Fruit fly (Drosophila melanogaster): ENCODE measurements around the gene Gale.
A peak's percentile ranks its signal among the peaks of the same experiment; 100 is the strongest.

Gale gene

DNA sequence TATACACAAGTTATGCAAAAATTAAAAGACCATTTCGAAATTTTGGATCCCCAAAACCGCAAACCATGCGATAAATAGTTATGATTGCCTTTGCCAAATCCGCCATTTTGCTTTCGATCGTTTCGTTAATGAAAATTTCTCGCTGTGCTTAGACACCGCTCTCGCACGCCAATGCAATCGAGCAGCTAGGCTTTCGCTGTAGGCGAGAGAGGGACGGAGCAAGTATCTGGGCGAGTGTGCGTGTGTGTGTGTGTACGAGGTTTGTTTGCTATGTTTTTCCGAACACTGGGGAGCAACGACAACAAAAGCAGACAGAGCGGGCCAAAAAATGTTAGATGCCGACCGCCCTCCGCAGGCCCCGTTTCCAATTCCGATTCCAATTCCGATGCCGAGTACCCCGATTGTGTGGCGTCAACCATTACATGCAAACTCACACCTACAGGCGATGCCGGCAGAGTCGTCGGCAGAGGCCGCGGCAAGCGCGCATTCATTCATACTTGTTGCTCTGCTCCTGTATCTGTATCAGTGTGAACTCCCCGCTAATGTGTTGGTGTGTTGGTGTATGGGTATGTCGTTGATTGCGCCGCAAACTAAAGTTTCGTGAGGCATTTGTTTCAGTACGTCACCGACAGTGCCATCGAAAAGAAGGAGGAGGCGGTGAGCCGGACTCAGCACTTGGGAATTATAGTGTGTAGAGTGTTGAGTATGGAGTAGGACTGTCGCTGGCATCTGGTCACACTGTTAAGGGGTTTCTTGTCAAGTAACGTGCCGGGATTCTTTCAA, 20.3 kb upstream of the Gale start (continued):
- peak; percentile 42 for TF ChIP-seq CG3032 (tag; optimal IDR thresholded peaks at IDR 0.05)
- peak; percentile 2 for TF ChIP-seq esn (GFP tag; optimal IDR thresholded peaks at IDR 0.05)
- TF ChIP-seq CG6808 (GFP tag; optimal IDR thresholded peaks at IDR 0.05), result peak; percentile 35
- TF ChIP-seq spab (GFP tag; optimal IDR thresholded peaks at IDR 0.05), result peak; percentile 5
- no peak for TF ChIP-seq Ets96B (tag; optimal IDR thresholded peaks at IDR 0.05)
- TF ChIP-seq net (GFP tag; optimal IDR thresholded peaks at IDR 0.05), result peak; percentile 51
- no peak for TF ChIP-seq achi (GFP tag; optimal IDR thresholded peaks at IDR 0.05)
- TF ChIP-seq CG34406 (GFP tag; optimal IDR thresholded peaks at IDR 0.05), result no peak
- peak; percentile 97 for TF ChIP-seq fkh (GFP tag; optimal IDR thresholded peaks at IDR 0.05)
- peak; percentile 69 for TF ChIP-seq CG6276 (GFP tag; optimal IDR thresholded peaks at IDR 0.05)
- peak; percentile 72 for TF ChIP-seq svp (GFP tag)
- peak; percentile 71 for TF ChIP-seq dsx (GFP tag; optimal IDR thresholded peaks at IDR 0.05; ENCODE audit: poor library complexity, severe bottlenecking)
- peak; percentile 32 for TF ChIP-seq pdm3 (GFP tag; optimal IDR thresholded peaks at IDR 0.05)
- no peak for TF ChIP-seq CG10631 (GFP tag; optimal IDR thresholded peaks at IDR 0.05)
- no peak for TF ChIP-seq CG9139 (GFP tag; optimal IDR thresholded peaks at IDR 0.05)
- TF ChIP-seq CG6792 (GFP tag; optimal IDR thresholded peaks at IDR 0.05), result no peak
- peak; percentile 62 for TF ChIP-seq Eip78C (GFP tag)
- peak; percentile 36 for TF ChIP-seq Eip75B (GFP tag; optimal IDR thresholded peaks at IDR 0.05)
- peak; percentile 25 for TF ChIP-seq CG1621 (tag; optimal IDR thresholded peaks at IDR 0.05)
- no peak for TF ChIP-seq CG11902 (GFP tag; optimal IDR thresholded peaks at IDR 0.05)
- peak; percentile 40 for TF ChIP-seq Hr39 (GFP tag; optimal IDR thresholded peaks at IDR 0.05)
- TF ChIP-seq eg (GFP tag; IDR thresholded peaks at IDR 0.05), result peak; percentile 78
- TF ChIP-seq Eip93F (GFP tag; optimal IDR thresholded peaks at IDR 0.05), result no peak

DNA sequence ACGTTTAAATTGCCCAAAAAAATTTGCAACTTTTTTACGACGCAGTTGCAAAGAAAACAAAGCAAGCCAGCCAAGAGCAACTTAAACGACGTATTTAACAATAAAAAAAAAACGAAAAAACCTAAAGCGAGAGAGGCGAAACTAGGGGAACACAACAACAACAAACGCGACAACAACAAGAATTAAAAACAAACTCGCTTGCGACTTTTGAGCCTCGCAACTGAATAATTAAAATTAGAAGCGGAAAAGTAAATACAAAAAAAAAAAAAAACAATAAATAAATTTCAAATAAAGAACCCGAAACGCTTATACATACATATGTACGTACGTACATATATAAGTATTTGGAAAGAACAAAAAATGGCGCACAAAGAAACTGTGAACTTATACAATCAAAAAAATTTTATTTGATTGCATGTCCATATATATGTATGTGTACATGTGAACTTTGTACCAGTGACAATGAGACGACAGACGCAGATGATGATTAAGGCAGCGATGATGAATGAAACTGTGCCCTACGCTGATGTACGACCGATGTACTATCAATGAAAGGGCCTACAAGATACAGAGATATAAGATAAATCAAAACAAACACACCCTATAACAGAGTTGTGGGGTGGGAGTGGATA, 19.6 kb upstream of the Gale start:
- TF ChIP-seq CG6854 (GFP tag; optimal IDR thresholded peaks at IDR 0.05) (peak; percentile 48), CG6808 (GFP tag; optimal IDR thresholded peaks at IDR 0.05) (peak; percentile 14), svp (GFP tag) (peak; percentile 5), CG6276 (GFP tag; optimal IDR thresholded peaks at IDR 0.05) (peak; percentile 14), Eip78C (GFP tag) (peak; percentile 22), CG11294 (GFP tag; IDR thresholded peaks at IDR 0.05) (no peak)

DNA sequence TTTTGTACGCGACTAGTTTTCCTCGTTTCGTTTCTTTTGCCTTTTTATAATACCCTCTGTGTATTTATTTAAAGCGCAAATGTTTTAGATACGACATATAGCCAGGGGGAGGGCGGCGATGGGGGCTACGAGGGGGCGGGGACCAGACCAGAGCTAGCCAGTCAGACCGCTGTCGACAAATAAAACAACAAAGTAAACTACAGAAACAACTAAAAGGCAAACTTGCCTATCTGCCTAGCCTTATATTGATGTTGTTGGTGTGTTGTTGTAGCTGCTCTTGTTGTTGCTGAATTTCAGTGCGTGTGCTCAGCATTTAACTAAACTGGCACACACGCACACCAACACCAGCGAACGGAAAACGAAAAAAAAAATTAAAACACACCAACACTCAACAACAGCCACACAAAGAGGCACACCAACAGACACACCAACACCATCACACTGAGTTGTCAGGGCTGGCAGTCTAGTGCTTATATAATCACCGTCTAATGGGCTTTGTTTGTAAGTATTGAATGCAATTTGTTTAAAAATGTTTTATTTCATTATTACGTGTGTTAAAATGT, 18.9 kb upstream of the Gale start:
- TF ChIP-seq CG1621 (tag; optimal IDR thresholded peaks at IDR 0.05), result no peak
- no peak for TF ChIP-seq acj6 (GFP tag; optimal IDR thresholded peaks at IDR 0.05)
- 0 out of 2 replicates have a peak, but pooled peaks have one; percentile 21 for TF ChIP-seq CG15336 (GFP tag; IDR thresholded peaks at IDR 0.05)
- peak; percentile 94 for TF ChIP-seq fkh (GFP tag; optimal IDR thresholded peaks at IDR 0.05)
- peak; percentile 23 for TF ChIP-seq dsx (GFP tag; optimal IDR thresholded peaks at IDR 0.05; ENCODE audit: poor library complexity, severe bottlenecking)
- TF ChIP-seq fd59A (GFP tag; optimal IDR thresholded peaks at IDR 0.05), result no peak
- TF ChIP-seq ss (GFP tag; optimal IDR thresholded peaks at IDR 0.05), result peak in 1 of 2 experiments; percentile 66
- peak; percentile 57; the same call in 1 of the 3 replicates for TF ChIP-seq eg (GFP tag; IDR thresholded peaks at IDR 0.05)
- TF ChIP-seq Lpt (GFP tag; optimal IDR thresholded peaks at IDR 0.05), result peak; percentile 29
- TF ChIP-seq Sox14 (GFP tag; optimal IDR thresholded peaks at IDR 0.05), result peak; percentile 12

DNA sequence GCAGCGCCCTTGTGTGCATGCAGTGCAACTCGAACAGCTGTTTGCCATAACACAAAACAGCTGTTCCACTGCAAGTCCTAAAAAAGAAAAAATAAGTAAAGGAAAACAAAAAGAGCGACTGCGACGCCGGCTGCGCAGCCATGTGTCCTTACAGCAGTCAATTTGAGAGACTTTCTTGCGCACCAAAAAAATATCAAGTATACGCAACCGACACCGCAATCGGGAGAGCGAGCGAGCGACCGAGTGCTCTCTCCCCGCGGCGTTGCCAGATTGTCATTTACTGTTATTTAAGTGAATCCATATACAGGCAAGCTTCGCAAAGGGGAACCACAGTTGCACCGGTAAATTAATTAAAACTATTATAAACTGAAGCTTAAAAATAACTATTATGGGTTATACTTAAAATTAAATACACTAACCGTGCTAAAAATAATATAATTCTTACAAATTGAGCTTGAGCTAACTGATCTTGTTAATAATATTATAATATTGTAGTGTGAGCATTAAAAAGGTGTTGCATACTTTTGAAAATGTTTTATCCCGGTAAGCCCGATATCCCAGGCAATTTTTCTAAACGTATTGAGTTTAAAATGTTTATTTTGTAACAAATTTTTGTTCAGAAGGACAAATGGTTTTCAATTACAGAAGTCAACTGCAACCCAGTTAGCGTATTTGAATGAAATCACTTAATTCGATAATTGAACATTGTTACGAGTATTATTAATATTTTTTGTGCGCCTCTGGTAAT, 18.3 kb upstream of the Gale start:
- TF ChIP-seq Sox15 (GFP tag; optimal IDR thresholded peaks at IDR 0.05), result no peak
- peak; percentile 41; the same call in 1 of the 3 replicates for TF ChIP-seq CG8119 (GFP tag; IDR thresholded peaks at IDR 0.05)
- no peak for TF ChIP-seq CG3032 (tag; optimal IDR thresholded peaks at IDR 0.05)
- TF ChIP-seq acj6 (GFP tag; optimal IDR thresholded peaks at IDR 0.05), result peak; percentile 47
- no peak for TF ChIP-seq Ets21C (GFP tag; optimal IDR thresholded peaks at IDR 0.05)
- TF ChIP-seq CG8632 (GFP tag; optimal IDR thresholded peaks at IDR 0.05), result peak; percentile 19
- no peak for TF ChIP-seq Ets96B (tag; optimal IDR thresholded peaks at IDR 0.05)
- TF ChIP-seq CG6808 (GFP tag; optimal IDR thresholded peaks at IDR 0.05), result no peak
- TF ChIP-seq CG9139 (GFP tag; optimal IDR thresholded peaks at IDR 0.05), result peak; percentile 5
- no peak for TF ChIP-seq Blimp-1 (GFP tag; optimal IDR thresholded peaks at IDR 0.05)
- TF ChIP-seq CG8319 (GFP tag; optimal IDR thresholded peaks at IDR 0.05), result no peak
- peak; percentile 12; the same call in 1 of the 2 replicates for TF ChIP-seq CG11294 (GFP tag; IDR thresholded peaks at IDR 0.05)
- peak; percentile 3 for TF ChIP-seq net (GFP tag; optimal IDR thresholded peaks at IDR 0.05)
- peak; percentile 16 for TF ChIP-seq CG7368 (GFP tag; optimal IDR thresholded peaks at IDR 0.05)
- TF ChIP-seq cyc (GFP tag; optimal IDR thresholded peaks at IDR 0.05), result peak; percentile 7
- no peak for TF ChIP-seq CG4318 (GFP tag; optimal IDR thresholded peaks at IDR 0.05)
- TF ChIP-seq CG6276 (GFP tag; optimal IDR thresholded peaks at IDR 0.05), result peak; percentile 6

Data from whole organism, prepupa.